Worm (Caenorhabditis elegans) whole organism, L4 larva: ENCODE measurements around the gene dnc-4.

Source experiments
- F10B5.3 ChIP-seq: sonication (generic microtip); optimal IDR thresholded peaks from 2 replicates; lab custom pipeline; 2016; ENCODE audit warnings: mild to moderate bottlenecking, missing genetic modification characterization, missing compliant biosample characterization
- T20F7.1 ChIP-seq: fragments of 200-800 bp; sonication (Bioruptor generic); optimal IDR thresholded peaks from 2 replicates; lab custom pipeline; 2018; ENCODE audit warnings: mild to moderate bottlenecking, missing genetic modification characterization, missing compliant biosample characterization
- Y105C5A.15 ChIP-seq: fragments of 200-800 bp; sonication (Bioruptor generic); IDR thresholded peaks from 2 replicates; pipeline ENCODE4 v1.3.6; 2022; ENCODE audit warnings: missing genetic modification characterization, missing compliant biosample characterization
- Y48G9A.11 ChIP-seq: fragments of 200-800 bp; sonication (Bioruptor generic); IDR thresholded peaks from 2 replicates; pipeline ENCODE4 v1.3.6; 2022; ENCODE audit warnings: missing genetic modification reagents, missing genetic modification characterization, missing compliant biosample characterization
- Y5F2A.4 ChIP-seq: fragments of 200-800 bp; sonication (Bioruptor generic); optimal IDR thresholded peaks from 2 replicates; lab custom pipeline; 2018; ENCODE audit warnings: mild to moderate bottlenecking, missing genetic modification characterization, missing compliant biosample characterization
- ZK546.5 ChIP-seq, 2 experiments: sonication (generic microtip); optimal IDR thresholded peaks; 2 replicates each; lab custom pipeline; 2017; ENCODE audit warnings: missing biosample characterization in 2 of 2, missing genetic modification characterization in 2 of 2
- aha-1 ChIP-seq: fragments of 150-350 bp; peaks from one replicate; lab custom pipeline; 2014; ENCODE audit warnings: missing biosample characterization, missing genetic modification characterization
- aly-2 ChIP-seq: sonication (generic microtip); optimal IDR thresholded peaks from 2 replicates; lab custom pipeline; 2018; ENCODE audit warnings: missing biosample characterization, missing genetic modification characterization
- ceh-20 ChIP-seq: fragments of 200-800 bp; sonication (Bioruptor generic); IDR thresholded peaks from 2 replicates; pipeline ENCODE4 v1.3.6; 2022; ENCODE audit warnings: missing genetic modification reagents, missing genetic modification characterization, missing compliant biosample characterization
- ceh-62 ChIP-seq: sonication (generic microtip); optimal IDR thresholded peaks from 2 replicates; lab custom pipeline; 2017; ENCODE audit warnings: missing biosample characterization, missing genetic modification characterization
- ceh-82 ChIP-seq: sonication (generic microtip); optimal IDR thresholded peaks from 2 replicates; lab custom pipeline; 2017; ENCODE audit warnings: missing biosample characterization, missing genetic modification characterization
- daf-16 ChIP-seq, 3 experiments: sonication (generic microtip); optimal IDR thresholded peaks; 2 replicates each; lab custom pipeline; 2016 to 2017; ENCODE audit warnings: missing genetic modification characterization in 3 of 3, missing genetic modification reagents in 3 of 3, mild to moderate bottlenecking in 2 of 3, missing compliant biosample characterization in 2 of 3, missing biosample characterization in 1 of 3, moderate library complexity in 1 of 3
- daf-8 ChIP-seq: fragments of 200-800 bp; sonication (Bioruptor generic); IDR thresholded peaks from 2 replicates; pipeline ENCODE4 v1.3.6; 2022; ENCODE audit warnings: missing genetic modification characterization, missing compliant biosample characterization
- dmd-6 ChIP-seq: fragments of 200-800 bp; sonication (Bioruptor generic); IDR thresholded peaks from 2 replicates; pipeline ENCODE4 v1.3.6; 2022; ENCODE audit warnings: missing genetic modification reagents, missing genetic modification characterization, missing compliant biosample characterization
- dmd-8 ChIP-seq: fragments of 200-800 bp; sonication (Bioruptor generic); IDR thresholded peaks from 2 replicates; pipeline ENCODE4 v1.3.6; 2022; ENCODE audit warnings: missing genetic modification characterization, missing compliant biosample characterization
- dpl-1 ChIP-seq: fragments of 150-350 bp; optimal IDR thresholded peaks from 2 replicates; lab custom pipeline; 2014; ENCODE audit warnings: missing biosample characterization, missing genetic modification reagents, missing genetic modification characterization
- duxl-1 ChIP-seq: sonication (generic microtip); optimal IDR thresholded peaks from 2 replicates; lab custom pipeline; 2016; ENCODE audit warnings: mild to moderate bottlenecking, missing genetic modification characterization, moderate library complexity, missing compliant biosample characterization; ENCODE audit not compliant: poor library complexity
- egl-27 ChIP-seq: sonication (generic microtip); optimal IDR thresholded peaks from 3 replicates; lab custom pipeline; 2017; ENCODE audit warnings: missing biosample characterization, missing genetic modification reagents, missing genetic modification characterization
- egl-43 ChIP-seq: fragments of 200-800 bp; sonication (Bioruptor generic); IDR thresholded peaks from 2 replicates; pipeline ENCODE4 v1.3.6; 2022; ENCODE audit warnings: missing genetic modification reagents, missing genetic modification characterization, missing compliant biosample characterization
- fos-1 ChIP-seq: fragments of 150-350 bp; optimal IDR thresholded peaks from 2 replicates; lab custom pipeline; 2014; ENCODE audit warnings: missing biosample characterization, missing genetic modification characterization
- hlh-11 ChIP-seq: fragments of 200-800 bp; sonication (Bioruptor generic); optimal IDR thresholded peaks from 2 replicates; lab custom pipeline; 2018; ENCODE audit warnings: mild to moderate bottlenecking, missing genetic modification characterization, missing compliant biosample characterization
- hlh-30 ChIP-seq: sonication (generic microtip); optimal IDR thresholded peaks from 2 replicates; lab custom pipeline; 2017; ENCODE audit warnings: antibody characterized with exemption, mild to moderate bottlenecking, missing genetic modification characterization, missing compliant biosample characterization; ENCODE audit not compliant: insufficient read depth
- jun-1 ChIP-seq: fragments of 150-350 bp; optimal IDR thresholded peaks from 2 replicates; lab custom pipeline; 2014; ENCODE audit warnings: missing biosample characterization, missing genetic modification reagents, missing genetic modification characterization
- lin-15B ChIP-seq: fragments of 150-350 bp; sonication (generic microtip); optimal IDR thresholded peaks from 3 replicates; lab custom pipeline; 2014; ENCODE audit warnings: missing biosample characterization, missing genetic modification characterization
- lir-3 ChIP-seq: sonication (generic microtip); optimal IDR thresholded peaks from 2 replicates; lab custom pipeline; 2016; ENCODE audit warnings: mild to moderate bottlenecking, missing genetic modification characterization, missing compliant biosample characterization
- lsy-2 ChIP-seq, 2 experiments: fragments of 150-350 bp in 1 of 2; sonication (generic microtip) in 1 of 2; optimal IDR thresholded peaks; 2 replicates each; lab custom pipeline; 2014 to 2017; ENCODE audit warnings: missing biosample characterization in 2 of 2, missing genetic modification characterization in 2 of 2
- madf-9 ChIP-seq: fragments of 200-800 bp; sonication (Bioruptor generic); conservative IDR thresholded peaks from 2 replicates; pipeline ENCODE4 v1.3.6; 2022; ENCODE audit warnings: missing genetic modification reagents, missing genetic modification characterization, missing compliant biosample characterization
- mdt-29 ChIP-seq: fragments of 200-800 bp; sonication (Bioruptor generic); IDR thresholded peaks from 2 replicates; pipeline ENCODE4 v1.3.6; 2022; ENCODE audit warnings: missing genetic modification reagents, missing genetic modification characterization, missing compliant biosample characterization
- mes-2 ChIP-seq: sonication (generic microtip); optimal IDR thresholded peaks from 2 replicates; lab custom pipeline; 2016; ENCODE audit warnings: missing genotype, mild to moderate bottlenecking, missing genetic modification characterization, missing compliant biosample characterization; ENCODE audit not compliant: poor library complexity, severe bottlenecking
- nhr-10 ChIP-seq: fragments of 150-350 bp; optimal IDR thresholded peaks from 2 replicates; lab custom pipeline; 2014; ENCODE audit warnings: missing biosample characterization, missing genetic modification characterization
- nhr-102 ChIP-seq: sonication (generic microtip); optimal IDR thresholded peaks from 2 replicates; lab custom pipeline; 2016; ENCODE audit warnings: mild to moderate bottlenecking, missing genetic modification characterization, moderate library complexity, missing compliant biosample characterization
- nhr-11 ChIP-seq: fragments of 150-350 bp; optimal IDR thresholded peaks from 2 replicates; lab custom pipeline; 2014; ENCODE audit warnings: missing biosample characterization, missing genetic modification characterization
- nhr-28 ChIP-seq: fragments of 150-350 bp; optimal IDR thresholded peaks from 2 replicates; lab custom pipeline; 2014; ENCODE audit warnings: missing biosample characterization, missing genetic modification characterization
- nhr-6 ChIP-seq: fragments of 150-350 bp; optimal IDR thresholded peaks from 2 replicates; lab custom pipeline; 2014; ENCODE audit warnings: missing biosample characterization, missing genetic modification characterization
- nhr-76 ChIP-seq: fragments of 150-350 bp; optimal IDR thresholded peaks from 2 replicates; lab custom pipeline; 2014; ENCODE audit warnings: missing biosample characterization, missing genetic modification characterization
- nhr-77 ChIP-seq: fragments of 150-350 bp; optimal IDR thresholded peaks from 2 replicates; lab custom pipeline; 2014; ENCODE audit warnings: missing biosample characterization, missing genetic modification characterization
- pha-4 ChIP-seq, 2 experiments: fragments of 150-350 bp in 1 of 2; fragments of 200-800 bp in 1 of 2; sonication (Bioruptor generic) in 1 of 2; IDR thresholded peaks in 1 of 2; optimal IDR thresholded peaks in 1 of 2; 2 replicates each; pipeline versions ENCODE4 v1.3.6 to Lab custom; 2014 to 2022; ENCODE audit warnings: missing genetic modification characterization in 2 of 2, missing genetic modification reagents in 2 of 2, missing biosample characterization in 1 of 2, missing compliant biosample characterization in 1 of 2
- pqm-1 ChIP-seq: sonication (generic microtip); optimal IDR thresholded peaks from 2 replicates; lab custom pipeline; 2017; ENCODE audit warnings: missing biosample characterization, missing genetic modification characterization
- set-16 ChIP-seq: fragments of 200-800 bp; sonication (Bioruptor generic); IDR thresholded peaks from 2 replicates; pipeline ENCODE4 v1.3.6; 2022; ENCODE audit warnings: missing genetic modification reagents, missing genetic modification characterization, missing compliant biosample characterization
- snpc-4 ChIP-seq: fragments of 150-350 bp; optimal IDR thresholded peaks from 2 replicates; lab custom pipeline; 2014; ENCODE audit warnings: missing biosample characterization, missing genetic modification characterization
- spr-1 ChIP-seq: sonication (generic microtip); optimal IDR thresholded peaks from 2 replicates; lab custom pipeline; 2016; ENCODE audit warnings: mild to moderate bottlenecking, missing genetic modification characterization, missing compliant biosample characterization
- tag-97 ChIP-seq: fragments of 200-800 bp; sonication (Bioruptor generic); IDR thresholded peaks from 2 replicates; pipeline ENCODE4 v1.3.6; 2022; ENCODE audit warnings: missing genetic modification characterization, missing compliant biosample characterization
- unc-62 ChIP-seq, 3 experiments: fragments of 150-350 bp in 1 of 3; sonication (generic microtip); optimal IDR thresholded peaks in 2 of 3; peaks in 1 of 3; 1 replicate in 1 of 3; 2 replicates in 2 of 3; lab custom pipeline; 2014 to 2017; ENCODE audit warnings: missing biosample characterization in 3 of 3, missing genetic modification characterization in 3 of 3, missing genetic modification reagents in 3 of 3, missing genotype in 1 of 3
- vab-7 ChIP-seq: fragments of 200-800 bp; sonication (Bioruptor generic); IDR thresholded peaks from 2 replicates; pipeline ENCODE4 v1.3.6; 2022; ENCODE audit warnings: missing genetic modification reagents, missing genetic modification characterization, missing compliant biosample characterization
- ztf-11 ChIP-seq: fragments of 150-350 bp; optimal IDR thresholded peaks from 2 replicates; lab custom pipeline; 2014; ENCODE audit warnings: missing biosample characterization, missing genetic modification characterization

dnc-4 gene

DNA sequence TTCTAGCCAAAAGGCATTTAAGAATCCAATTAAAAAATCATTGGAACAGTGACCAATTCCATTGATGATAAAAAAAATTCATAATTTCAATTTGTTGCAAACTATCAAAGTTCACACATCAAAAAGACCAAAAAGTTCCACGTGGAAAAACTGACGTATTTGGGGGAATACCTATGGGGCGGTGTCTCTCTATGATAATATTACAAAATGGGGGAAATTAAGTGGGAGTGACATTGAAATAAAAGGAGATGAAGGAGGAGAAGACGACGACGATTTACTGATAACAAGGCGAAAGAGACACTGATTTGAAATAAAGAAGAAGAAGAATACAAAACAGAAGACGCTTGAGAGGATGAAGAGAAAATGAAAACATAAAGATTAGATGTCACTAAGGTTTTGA, 6.8 kb upstream of the dnc-4 start (continued):
- TF ChIP-seq aha-1 (tag; lab: Kevin White, UChicago) (peak; percentile 66), pqm-1 (tag; lab: Kevin White, UChicago) (peak; percentile 79), Y48G9A.11 (no peak), nhr-102 (tag; lab: Kevin White, UChicago) (peak; percentile 30), hlh-30 (no peak), egl-27 (tag; lab: Kevin White, UChicago) (no peak), snpc-4 (no peak), Y5F2A.4 (GFP tag; lab: Kevin White, UChicago) (no peak), duxl-1 (tag; lab: Kevin White, UChicago) (no peak), set-16 (GFP tag; lab: Robert Waterston, UW) (no peak), jun-1 (tag; lab: Kevin White, UChicago) (no peak), pha-4 (GFP tag; IDR thresholded peaks at IDR 0.05; lab: Robert Waterston, UW) (no peak), pha-4 (tag; optimal IDR thresholded peaks at IDR 0.05; lab: Kevin White, UChicago) (no peak), nhr-77 (tag; lab: Kevin White, UChicago) (peak; percentile 1), daf-8 (GFP tag; lab: Robert Waterston, UW) (no peak), lin-15B (tag; lab: Kevin White, UChicago) (no peak), spr-1 (tag; lab: Kevin White, UChicago) (no peak), ztf-11 (tag; lab: Kevin White, UChicago) (no peak), ceh-62 (tag; lab: Kevin White, UChicago) (no peak), nhr-6 (no peak), ceh-82 (tag; lab: Kevin White, UChicago) (no peak), aly-2 (tag; lab: Kevin White, UChicago) (no peak), lsy-2 (tag; optimal IDR thresholded peaks at IDR 0.05; lab: Kevin White, UChicago) (peak in 1 of 2 experiments; percentile 29), egl-43 (no peak)

DNA sequence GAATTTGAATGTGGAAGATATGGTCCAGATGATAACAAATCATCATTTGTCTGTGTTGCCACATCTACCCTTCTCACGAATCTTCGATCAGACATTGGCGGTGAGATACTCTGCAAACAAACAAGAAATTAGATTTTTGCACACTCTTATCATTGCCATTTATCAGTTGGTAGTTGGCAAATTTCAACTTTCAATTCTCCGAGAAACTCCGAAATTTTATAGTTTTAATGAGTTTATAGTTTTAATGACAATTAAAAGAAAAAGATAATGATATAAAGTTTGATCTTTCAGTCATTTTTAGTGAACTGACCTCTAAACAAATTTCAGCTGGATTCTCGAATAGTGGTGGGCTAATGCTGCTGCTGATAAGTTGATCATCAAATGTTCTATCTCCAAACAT, 4.3 kb upstream of the dnc-4 start:
- TF ChIP-seq vab-7 (GFP tag; lab: Robert Waterston, UW) (no peak), nhr-28 (peak; percentile 55), ZK546.5 (tag; optimal IDR thresholded peaks at IDR 0.05; lab: Kevin White, UChicago) (no peak), pqm-1 (tag; lab: Kevin White, UChicago) (peak; percentile 29), dmd-6 (GFP tag; lab: Robert Waterston, UW) (peak; percentile 39; the same call in 1 of the 2 replicates), nhr-76 (tag; lab: Kevin White, UChicago) (no peak), nhr-10 (tag; lab: Kevin White, UChicago) (no peak), F10B5.3 (tag; lab: Kevin White, UChicago) (no peak), dmd-8 (GFP tag; lab: Robert Waterston, UW) (no peak), daf-16 (GFP tag; optimal IDR thresholded peaks at IDR 0.05; lab: Kevin White, UChicago) (no peak), daf-16 (tag; optimal IDR thresholded peaks at IDR 0.05; lab: Kevin White, UChicago) (peak; percentile 22), lir-3 (tag; lab: Kevin White, UChicago) (no peak)

DNA sequence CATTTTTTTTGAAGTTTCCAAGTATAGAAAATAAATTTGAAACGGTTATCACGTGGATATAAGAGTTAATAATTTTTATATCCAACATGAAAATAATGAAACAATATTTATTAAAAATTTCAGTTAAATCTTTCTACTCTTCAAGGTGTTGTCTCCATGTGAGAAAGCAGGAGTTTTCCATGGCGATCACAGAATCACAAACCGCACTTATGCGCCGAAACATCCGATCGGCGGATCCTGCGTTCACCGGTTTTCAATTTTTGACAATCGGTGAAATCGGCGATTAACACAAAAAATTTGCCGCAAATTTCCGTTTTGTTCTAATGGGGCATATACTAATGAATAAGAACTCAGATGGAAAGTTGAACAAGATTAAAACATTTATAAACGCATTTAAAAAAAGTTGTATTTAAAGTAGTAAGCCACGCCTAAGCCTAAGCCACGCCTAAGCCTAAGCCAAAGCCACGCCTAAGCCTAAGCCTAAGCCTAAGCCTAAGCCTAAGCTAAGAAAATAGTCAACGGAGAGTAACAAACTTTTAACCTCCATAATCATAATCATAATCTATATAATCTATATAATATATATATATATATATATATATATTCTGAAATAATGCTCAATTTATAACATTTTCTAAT, 2.5 kb upstream of the dnc-4 start, which contains the start of gene C26B2.2:
Gene C26B2.2, minus strand, starts transcription at position 88 of the 639 bp plus-strand sequence.
- TF ChIP-seq unc-62 (GFP tag; optimal IDR thresholded peaks at IDR 0.05 in 1 of 2; lab: Kevin White, UChicago) (peak in 1 of 2 experiments; percentile 90), unc-62 (tag; optimal IDR thresholded peaks at IDR 0.05; lab: Kevin White, UChicago) (no peak), madf-9 (no peak)

DNA sequence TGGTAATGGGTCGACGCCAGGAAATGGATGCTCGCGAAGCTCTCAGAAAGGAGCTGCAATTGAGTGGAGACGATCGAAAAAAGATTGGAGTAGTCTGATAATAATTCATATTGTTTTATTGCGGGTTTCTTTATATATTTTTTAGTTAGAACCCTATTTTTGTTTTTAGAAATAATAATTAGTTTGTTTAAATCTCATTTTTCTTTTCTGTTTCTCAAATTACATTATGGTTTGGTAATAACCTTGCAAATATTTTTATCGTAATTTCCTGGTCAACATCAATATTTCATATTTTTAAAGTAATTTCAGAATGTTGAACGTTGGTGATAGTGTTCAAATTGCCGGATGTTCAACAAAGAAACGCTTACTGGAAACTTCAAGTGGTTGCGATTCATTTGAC, 2.9 kb downstream of the dnc-4 start, which contains the start of gene elpc-4:
Gene elpc-4, plus strand, starts transcription at position 301 of the 400 bp plus-strand sequence.
- TF ChIP-seq T20F7.1 (GFP tag; lab: Kevin White, UChicago) = no peak
- no peak for TF ChIP-seq egl-27 (tag; lab: Kevin White, UChicago)
- no peak for TF ChIP-seq tag-97 (GFP tag; lab: Robert Waterston, UW)
- no peak for TF ChIP-seq hlh-11 (tag; lab: Kevin White, UChicago)
- no peak for TF ChIP-seq madf-9
- TF ChIP-seq mdt-29 (GFP tag; lab: Robert Waterston, UW) = no peak
- no peak for TF ChIP-seq nhr-6
- no peak for TF ChIP-seq ceh-20 (GFP tag; lab: Robert Waterston, UW)
- no peak for TF ChIP-seq mes-2 (tag; lab: Kevin White, UChicago)
- no peak for TF ChIP-seq fos-1 (tag; lab: Kevin White, UChicago)
- no peak for TF ChIP-seq spr-1 (tag; lab: Kevin White, UChicago)
- no peak for TF ChIP-seq set-16 (GFP tag; lab: Robert Waterston, UW)
- TF ChIP-seq nhr-28 = no peak
- TF ChIP-seq Y105C5A.15 = no peak
- TF ChIP-seq dpl-1 (GFP tag; lab: Kevin White, UChicago) = no peak
- no peak for TF ChIP-seq nhr-11 (tag; lab: Kevin White, UChicago)
